Fruit fly (Drosophila melanogaster) whole organism, pupa: ENCODE results near the gene Vha13.

Experiments
- CG10348 ChIP-seq: fragments of 200-800 bp; sonication (Bioruptor generic); IDR thresholded peaks from 2 replicates; pipeline ENCODE4 v1.3.6; 2022; ENCODE audit warnings: missing biosample characterization, missing genetic modification characterization
- CG12605 ChIP-seq: fragments of 200-800 bp; sonication (Bioruptor generic); IDR thresholded peaks from 2 replicates; pipeline ENCODE4 v1.3.6; 2022; ENCODE audit warnings: missing biosample characterization, missing genetic modification characterization
- CG34367 ChIP-seq: fragments of 200-800 bp; sonication (Bioruptor generic); optimal IDR thresholded peaks from 2 replicates; lab custom pipeline; 2018; ENCODE audit warnings: missing biosample characterization, mild to moderate bottlenecking, missing genetic modification characterization
- D1 ChIP-seq: fragments of 200-800 bp; sonication (Bioruptor generic); optimal IDR thresholded peaks from 2 replicates; lab custom pipeline; 2018; ENCODE audit warnings: missing biosample characterization, mild to moderate bottlenecking, missing genetic modification characterization, moderate library complexity
- EcR ChIP-seq: fragments of 200-800 bp; sonication (Bioruptor generic); optimal IDR thresholded peaks from 3 replicates; lab custom pipeline; 2019; ENCODE audit warnings: missing biosample characterization, missing genetic modification characterization, mild to moderate bottlenecking, moderate library complexity, missing genetic modification reagents
- Ets98B ChIP-seq: fragments of 200-800 bp; sonication (Bioruptor generic); IDR thresholded peaks from 2 replicates; pipeline ENCODE4 v1.3.6; 2022; ENCODE audit warnings: missing biosample characterization, missing genetic modification characterization
- Pif1B ChIP-seq: fragments of 200-800 bp; sonication (Bioruptor generic); optimal IDR thresholded peaks from 3 replicates; lab custom pipeline; 2016; ENCODE audit warnings: missing biosample characterization, missing genetic modification characterization
- Snoo ChIP-seq: fragments of 200-800 bp; sonication (Bioruptor generic); optimal IDR thresholded peaks from 3 replicates; lab custom pipeline; 2017; ENCODE audit warnings: missing biosample characterization, mild to moderate bottlenecking, missing genetic modification characterization, inconsistent platforms
- fd96Ca ChIP-seq: fragments of 200-800 bp; sonication (Bioruptor generic); IDR thresholded peaks from 3 replicates; pipeline ENCODE4 v1.3.6; 2022; ENCODE audit warnings: missing biosample characterization, missing genetic modification characterization
- gl ChIP-seq: fragments of 200-800 bp; sonication (Bioruptor generic); optimal IDR thresholded peaks from 2 replicates; lab custom pipeline; 2018; ENCODE audit warnings: missing biosample characterization, mild to moderate bottlenecking, missing genetic modification characterization
- rn ChIP-seq: fragments of 200-800 bp; sonication (Bioruptor generic); IDR thresholded peaks from 2 replicates; pipeline ENCODE4 v1.3.6; 2022; ENCODE audit warnings: missing biosample characterization, missing genetic modification characterization

dm6 chr3R:19650718-19651117 is 6.5 kb upstream of the Vha13 start, which contains the start of gene CG31219:
- TF ChIP-seq Ets98B (no peak), CG10348 (GFP tag; lab: Robert Waterston, UW) (no peak), CG12605 (no peak), Pif1B (no peak), CG34367 (tag; lab: Kevin White, UChicago) (no peak), fd96Ca (GFP tag; lab: Robert Waterston, UW) (no peak), D1 (tag; lab: Kevin White, UChicago) (no peak), gl (no peak), rn (no peak), EcR (GFP tag; lab: Kevin White, UChicago) (no peak), Snoo (tag; lab: Kevin White, UChicago) (no peak)
